Worm (Caenorhabditis elegans) whole organism, young adult: ENCODE data around the gene T16D1.1.

Source experiments
- B0019.2 ChIP-seq: fragments of 200-800 bp; sonication (Bioruptor generic); conservative IDR thresholded peaks from 2 replicates; pipeline ENCODE4 v1.3.6; 2022; ENCODE audit warnings: missing genetic modification reagents, missing genetic modification characterization, missing compliant biosample characterization
- B0035.1 ChIP-seq: sonication (generic microtip); optimal IDR thresholded peaks from 2 replicates; lab custom pipeline; 2016; ENCODE audit warnings: missing genetic modification characterization, mild to moderate bottlenecking, missing compliant biosample characterization, missing genotype, missing genetic modification reagents
- F10E7.11 ChIP-seq: sonication (generic microtip); optimal IDR thresholded peaks from 2 replicates; lab custom pipeline; 2017; ENCODE audit warnings: mild to moderate bottlenecking, missing genetic modification characterization, moderate library complexity, missing compliant biosample characterization
- F55B11.4 ChIP-seq: sonication (generic microtip); optimal IDR thresholded peaks from 2 replicates; lab custom pipeline; 2016; ENCODE audit warnings: missing compliant biosample characterization, missing genetic modification characterization, borderline replicate concordance; ENCODE audit not compliant: insufficient read depth
- Y53F4B.3 ChIP-seq: fragments of 200-800 bp; sonication (Bioruptor generic); IDR thresholded peaks from 2 replicates; pipeline ENCODE4 v1.3.6; 2022; ENCODE audit warnings: missing genetic modification reagents, missing genetic modification characterization, missing compliant biosample characterization
- Y53G8AR.9 ChIP-seq: fragments of 200-800 bp; sonication (Bioruptor generic); conservative IDR thresholded peaks from 2 replicates; pipeline ENCODE4 v1.3.6; 2022; ENCODE audit warnings: missing genetic modification reagents, missing genetic modification characterization, missing compliant biosample characterization
- Y79H2A.3 ChIP-seq: fragments of 200-800 bp; sonication (Bioruptor generic); conservative IDR thresholded peaks from 2 replicates; pipeline ENCODE4 v1.3.6; 2022; ENCODE audit warnings: missing genetic modification reagents, missing genetic modification characterization, missing compliant biosample characterization
- Y95B8A.8 ChIP-seq: fragments of 200-800 bp; sonication (Bioruptor generic); IDR thresholded peaks from 2 replicates; pipeline ENCODE4 v1.3.6; 2022; ENCODE audit warnings: missing genetic modification reagents, missing genetic modification characterization, missing compliant biosample characterization
- aptf-2 ChIP-seq: fragments of 200-800 bp; sonication (Bioruptor generic); conservative IDR thresholded peaks from 2 replicates; pipeline ENCODE4 v1.3.6; 2022; ENCODE audit warnings: missing genetic modification reagents, missing genetic modification characterization, missing compliant biosample characterization
- atf-7 ChIP-seq: sonication (generic microtip); optimal IDR thresholded peaks from 2 replicates; lab custom pipeline; 2017; ENCODE audit warnings: mild to moderate bottlenecking, missing genetic modification characterization, missing compliant biosample characterization
- bed-1 ChIP-seq: fragments of 200-800 bp; sonication (Bioruptor generic); IDR thresholded peaks from 2 replicates; pipeline ENCODE4 v1.3.6; 2022; ENCODE audit warnings: missing genetic modification reagents, missing genetic modification characterization, missing compliant biosample characterization
- cebp-1 ChIP-seq, 2 experiments: fragments of 200-800 bp in 1 of 2; sonication (Bioruptor generic) in 1 of 2; sonication (generic microtip) in 1 of 2; IDR thresholded peaks in 1 of 2; optimal IDR thresholded peaks in 1 of 2; 2 replicates each; pipeline versions ENCODE4 v1.3.6 to Lab custom; 2017 to 2022; ENCODE audit warnings: missing compliant biosample characterization in 2 of 2, missing genetic modification characterization in 2 of 2, mild to moderate bottlenecking in 1 of 2, missing genetic modification reagents in 1 of 2, moderate library complexity in 1 of 2
- chd-7 ChIP-seq: sonication (generic microtip); optimal IDR thresholded peaks from 2 replicates; lab custom pipeline; 2016; ENCODE audit warnings: mild to moderate bottlenecking, missing genetic modification characterization, moderate library complexity, missing compliant biosample characterization
- egl-18 ChIP-seq: fragments of 200-800 bp; sonication (Bioruptor generic); IDR thresholded peaks from 2 replicates; pipeline ENCODE4 v1.3.6; 2022; ENCODE audit warnings: missing genetic modification reagents, missing genetic modification characterization, missing compliant biosample characterization
- fkh-3 ChIP-seq: sonication (generic microtip); optimal IDR thresholded peaks from 2 replicates; lab custom pipeline; 2016; ENCODE audit warnings: mild to moderate bottlenecking, missing genetic modification characterization, missing compliant biosample characterization
- him-1 ChIP-seq: sonication (generic microtip); optimal IDR thresholded peaks from 2 replicates; lab custom pipeline; 2016; ENCODE audit warnings: missing genotype, missing genetic modification reagents, missing genetic modification characterization, missing compliant biosample characterization
- let-607 ChIP-seq, 2 experiments: fragments of 200-800 bp in 1 of 2; sonication (Bioruptor generic) in 1 of 2; sonication (generic microtip) in 1 of 2; optimal IDR thresholded peaks; 2 replicates each; lab custom pipeline; 2016 to 2018; ENCODE audit warnings: mild to moderate bottlenecking in 2 of 2, missing compliant biosample characterization in 2 of 2, missing genetic modification characterization in 2 of 2, moderate library complexity in 2 of 2, missing genotype in 1 of 2
- mcd-1 ChIP-seq: fragments of 200-800 bp; sonication (Bioruptor generic); IDR thresholded peaks from 2 replicates; pipeline ENCODE4 v1.3.6; 2022; ENCODE audit warnings: missing genetic modification reagents, missing genetic modification characterization, missing compliant biosample characterization
- mxl-1 ChIP-seq: sonication (generic microtip); optimal IDR thresholded peaks from 2 replicates; lab custom pipeline; 2016; ENCODE audit warnings: missing genetic modification characterization, missing compliant biosample characterization
- nfya-1 ChIP-seq: sonication (generic microtip); optimal IDR thresholded peaks from 2 replicates; lab custom pipeline; 2017; ENCODE audit warnings: antibody characterized with exemption, missing compliant biosample characterization, missing genetic modification characterization, borderline replicate concordance; ENCODE audit not compliant: insufficient read depth
- nhr-120 ChIP-seq: fragments of 200-800 bp; sonication (Bioruptor generic); IDR thresholded peaks from 2 replicates; pipeline ENCODE4 v1.3.6; 2022; ENCODE audit warnings: missing genetic modification characterization, missing compliant biosample characterization
- nhr-80 ChIP-seq: sonication (generic microtip); optimal IDR thresholded peaks from 2 replicates; lab custom pipeline; 2016; ENCODE audit warnings: missing genetic modification characterization, missing compliant biosample characterization
- rec-8 ChIP-seq, 2 experiments: sonication (generic microtip); optimal IDR thresholded peaks; 2 replicates each; lab custom pipeline; 2016; ENCODE audit warnings: mild to moderate bottlenecking in 2 of 2, missing genetic modification characterization in 2 of 2, missing genetic modification reagents in 2 of 2, missing genotype in 2 of 2, missing biosample characterization in 1 of 2, missing compliant biosample characterization in 1 of 2, moderate library complexity in 1 of 2
- sdz-38 ChIP-seq: sonication (generic microtip); optimal IDR thresholded peaks from 2 replicates; lab custom pipeline; 2016; ENCODE audit warnings: missing genotype, missing genetic modification characterization, missing compliant biosample characterization
- sea-2 ChIP-seq: fragments of 200-800 bp; sonication (Bioruptor generic); IDR thresholded peaks from 2 replicates; pipeline ENCODE4 v1.3.6; 2022; ENCODE audit warnings: missing genetic modification characterization, missing compliant biosample characterization
- snpc-1.3 ChIP-seq: sonication (generic microtip); optimal IDR thresholded peaks from 2 replicates; lab custom pipeline; 2017; ENCODE audit warnings: missing genetic modification characterization, mild to moderate bottlenecking, missing compliant biosample characterization, antibody characterized with exemption, moderate library complexity, missing genotype, missing genetic modification reagents; ENCODE audit not compliant: insufficient read depth
- snpc-3.4 ChIP-seq: sonication (generic microtip); optimal IDR thresholded peaks from 2 replicates; lab custom pipeline; 2017; ENCODE audit warnings: missing genetic modification characterization, mild to moderate bottlenecking, missing compliant biosample characterization, antibody characterized with exemption, moderate library complexity, missing genotype, missing genetic modification reagents
- snpc-4 ChIP-seq, 5 experiments: fragments of 150-350 bp in 1 of 5; sonication (generic microtip) in 4 of 5; optimal IDR thresholded peaks; 2 replicates each; lab custom pipeline; 2014 to 2018; ENCODE audit warnings: missing genetic modification characterization in 5 of 5, missing biosample characterization in 3 of 5, antibody characterized with exemption in 2 of 5, mild to moderate bottlenecking in 2 of 5, missing compliant biosample characterization in 2 of 5, missing genotype in 2 of 5, moderate library complexity in 2 of 5, missing genetic modification reagents in 1 of 5

The T16D1.1 gene

DNA sequence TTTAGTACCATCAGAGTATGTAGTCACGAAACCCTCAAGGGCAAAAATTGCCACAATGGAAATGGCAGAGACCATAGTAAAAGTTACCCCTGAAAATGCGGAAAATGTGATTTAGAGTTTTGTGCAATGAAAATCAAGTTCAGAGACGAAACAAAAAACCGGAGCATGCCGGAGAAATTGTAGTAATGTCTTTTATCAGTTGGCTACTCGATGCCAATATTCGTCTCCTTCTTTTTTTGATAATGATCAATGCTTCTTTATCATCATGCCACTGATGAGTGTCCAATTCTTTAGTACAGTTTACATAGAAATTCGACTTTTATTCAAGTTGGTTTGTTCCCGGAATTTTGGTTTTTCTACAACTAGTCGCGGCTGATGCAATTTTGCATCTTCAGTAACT is 5.7 kb downstream of the T16D1.1 start, which contains the start of gene pho-1:
TSS of gene pho-1 (minus strand) at position 89 of the 400 bp plus-strand sequence.
- TF ChIP-seq B0019.2 (GFP tag; lab: Robert Waterston, UW) = no peak
- peak; percentile 66 for TF ChIP-seq nhr-80
- TF ChIP-seq mcd-1 (GFP tag; lab: Robert Waterston, UW) = no peak
- no peak for TF ChIP-seq snpc-3.4 (tag; lab: Kevin White, UChicago)
- no peak for TF ChIP-seq snpc-1.3 (tag; lab: Kevin White, UChicago)
- TF ChIP-seq Y53G8AR.9 (GFP tag; lab: Robert Waterston, UW) = no peak

- TF ChIP-seq Y79H2A.3 (GFP tag; lab: Robert Waterston, UW) (no peak), nhr-80 (peak; percentile 52), cebp-1 (GFP tag; IDR thresholded peaks at IDR 0.05; lab: Robert Waterston, UW) (no peak), cebp-1 (tag; optimal IDR thresholded peaks at IDR 0.05; lab: Kevin White, UChicago) (peak; percentile 74)
Observed at ce11 chrII:5234728-5235127, 6.7 kb downstream of the T16D1.1 start.

DNA sequence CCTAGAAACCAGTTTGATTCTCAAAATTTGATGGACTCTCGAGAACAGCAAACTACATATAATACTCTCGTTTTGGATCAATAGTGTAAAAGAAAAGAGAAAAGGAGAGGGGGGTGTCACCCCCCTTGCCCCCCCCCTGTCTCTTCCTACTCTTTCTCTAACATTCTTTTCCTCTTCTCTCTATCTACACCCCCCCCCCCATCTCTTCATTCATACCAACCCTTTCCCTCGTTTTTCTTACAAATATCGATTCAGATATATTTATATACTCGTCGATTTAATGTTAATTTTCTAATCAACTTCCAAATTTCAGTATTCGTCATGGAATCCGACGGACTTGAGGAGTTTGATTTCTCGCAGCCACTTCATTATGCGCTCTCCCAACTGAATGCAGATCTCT is 10.3 kb downstream of the T16D1.1 start, which contains the start of gene EGAP2.1:
TSS of gene EGAP2.1 (plus strand) at position 301 of the 400 bp plus-strand sequence.
- TF ChIP-seq B0019.2 (GFP tag; lab: Robert Waterston, UW) (no peak), rec-8 (tag; optimal IDR thresholded peaks at IDR 0.05; lab: Kevin White, UChicago) (no peak), F10E7.11 (tag; lab: Kevin White, UChicago) (no peak), snpc-4 (GFP tag; optimal IDR thresholded peaks at IDR 0.05; lab: Kevin White, UChicago) (no peak), snpc-4 (tag; optimal IDR thresholded peaks at IDR 0.05; lab: Kevin White, UChicago) (no peak), Y95B8A.8 (GFP tag; lab: Robert Waterston, UW) (no peak), him-1 (tag; lab: Kevin White, UChicago) (no peak), sdz-38 (no peak), mxl-1 (tag; lab: Kevin White, UChicago) (no peak), let-607 (tag; optimal IDR thresholded peaks at IDR 0.05; lab: Kevin White, UChicago) (no peak), F55B11.4 (tag; lab: Kevin White, UChicago) (no peak), nhr-120 (no peak), bed-1 (GFP tag; lab: Robert Waterston, UW) (no peak), B0035.1 (tag; lab: Kevin White, UChicago) (no peak)

ce11 chrII:5229596-5229995 is 11.9 kb downstream of the T16D1.1 start, which contains the start of gene EGAP2.2:
EGAP2.2 (plus strand) TSS chrII:5229896.
- TF ChIP-seq sea-2 (GFP tag; lab: Robert Waterston, UW) (no peak), atf-7 (tag; lab: Kevin White, UChicago) (no peak), egl-18 (0 out of 2 replicates have a peak, but pooled peaks have one; percentile 50), nfya-1 (tag; lab: Kevin White, UChicago) (no peak), Y53F4B.3 (GFP tag; lab: Robert Waterston, UW) (no peak), fkh-3 (no peak), aptf-2 (GFP tag; lab: Robert Waterston, UW) (no peak)

ce11 chrII:5228662-5229061 is 12.8 kb downstream of the T16D1.1 start:
- no peak for TF ChIP-seq chd-7 (tag; lab: Kevin White, UChicago)
